Fruit fly (Drosophila melanogaster) whole organism, embryonic: Measurements from ENCODE around the gene CG14439.

Experiments
- Abd-B ChIP-seq: fragments of 200-800 bp; sonication (Bioruptor generic); optimal IDR thresholded peaks from 2 replicates; lab custom pipeline; 2018; ENCODE audit warnings: missing biosample characterization, mild to moderate bottlenecking, missing genetic modification characterization, moderate library complexity
- Asciz ChIP-seq: fragments of 200-800 bp; sonication (Bioruptor generic); optimal IDR thresholded peaks from 2 replicates; lab custom pipeline; 2017; ENCODE audit warnings: missing biosample characterization, mild to moderate bottlenecking, missing genetic modification characterization, missing genetic modification reagents
- BEAF-32 ChIP-seq: fragments of 200-800 bp; sonication (Bioruptor generic); optimal IDR thresholded peaks from 3 replicates; lab custom pipeline; 2017; ENCODE audit warnings: missing biosample characterization, missing genetic modification characterization, mild to moderate bottlenecking, moderate library complexity, missing genetic modification reagents
- Bgb ChIP-seq: fragments of 200-800 bp; sonication (Bioruptor generic); IDR thresholded peaks from 2 replicates; pipeline ENCODE4 v1.3.6; 2022; ENCODE audit warnings: missing biosample characterization, missing genetic modification characterization; ENCODE audit not compliant: partially characterized antibody
- C15 ChIP-seq: fragments of 200-800 bp; sonication (Bioruptor generic); IDR thresholded peaks from 3 replicates; pipeline ENCODE4 v1.3.6; 2022; ENCODE audit warnings: missing biosample characterization, missing genetic modification characterization
- CG11560 ChIP-seq: fragments of 200-800 bp; sonication (Bioruptor generic); IDR thresholded peaks from 3 replicates; pipeline ENCODE4 v1.3.6; 2022; ENCODE audit warnings: missing biosample characterization, missing genetic modification characterization
- CG1233 ChIP-seq: fragments of 200-800 bp; sonication (Bioruptor generic); optimal IDR thresholded peaks from 4 replicates; lab custom pipeline; 2018; ENCODE audit warnings: missing biosample characterization, mild to moderate bottlenecking, missing genetic modification characterization
- CG12769 ChIP-seq: fragments of 200-800 bp; sonication (Bioruptor generic); optimal IDR thresholded peaks from 2 replicates; lab custom pipeline; 2019; ENCODE audit warnings: missing biosample characterization, mild to moderate bottlenecking, missing genetic modification characterization, moderate library complexity
- CG16779 ChIP-seq: fragments of 200-800 bp; sonication (Bioruptor generic); IDR thresholded peaks from 2 replicates; pipeline ENCODE4 v1.3.6; 2022; ENCODE audit warnings: missing biosample characterization, missing genetic modification characterization
- CG17385 ChIP-seq: fragments of 200-800 bp; sonication (Bioruptor generic); optimal IDR thresholded peaks from 3 replicates; lab custom pipeline; 2018; ENCODE audit warnings: missing biosample characterization, mild to moderate bottlenecking, missing genetic modification characterization
- CG2129 ChIP-seq: fragments of 200-800 bp; sonication (Bioruptor generic); IDR thresholded peaks from 2 replicates; pipeline ENCODE4 v1.3.6; 2022; ENCODE audit warnings: missing biosample characterization, missing genetic modification characterization; ENCODE audit not compliant: partially characterized antibody
- CG32767 ChIP-seq: fragments of 200-800 bp; sonication (Bioruptor generic); IDR thresholded peaks from 2 replicates; pipeline ENCODE4 v1.3.6; 2022; ENCODE audit warnings: missing biosample characterization, missing genetic modification characterization
- CG6175 ChIP-seq: fragments of 200-800 bp; sonication (Bioruptor generic); IDR thresholded peaks from 3 replicates; pipeline ENCODE4 v1.3.6; 2022; ENCODE audit warnings: missing biosample characterization, missing genetic modification characterization
- CG8478 ChIP-seq: fragments of >200 bp; optimal IDR thresholded peaks from 2 replicates; lab custom pipeline; 2018
- Camta ChIP-seq: fragments of 200-800 bp; sonication (Bioruptor generic); optimal IDR thresholded peaks from 2 replicates; lab custom pipeline; 2016; ENCODE audit warnings: missing biosample characterization, missing genetic modification characterization
- Dip3 ChIP-seq: fragments of 200-800 bp; sonication (Bioruptor generic); optimal IDR thresholded peaks from 3 replicates; lab custom pipeline; 2016; ENCODE audit warnings: missing biosample characterization, missing genetic modification characterization
- Dp ChIP-seq: fragments of 200-800 bp; sonication (Bioruptor generic); optimal IDR thresholded peaks from 2 replicates; lab custom pipeline; 2018; ENCODE audit warnings: missing biosample characterization, mild to moderate bottlenecking, missing genetic modification characterization, moderate library complexity
- Dref ChIP-seq: fragments of 200-800 bp; sonication (Bioruptor generic); IDR thresholded peaks from 2 replicates; pipeline ENCODE4 v1.3.6; 2022; ENCODE audit warnings: missing biosample characterization, missing genetic modification characterization
- Ets97D ChIP-seq: fragments of 200-800 bp; sonication (Bioruptor generic); optimal IDR thresholded peaks from 3 replicates; lab custom pipeline; 2016; ENCODE audit warnings: missing biosample characterization, missing genetic modification characterization
- Gug ChIP-seq: fragments of 200-800 bp; sonication (Bioruptor generic); IDR thresholded peaks from 4 replicates; pipeline ENCODE4 v1.3.6; 2022; ENCODE audit warnings: missing biosample characterization, missing genetic modification characterization
- HLH54F ChIP-seq: fragments of 200-800 bp; sonication (Bioruptor generic); optimal IDR thresholded peaks from 3 replicates; lab custom pipeline; 2016; ENCODE audit warnings: missing biosample characterization, missing genetic modification characterization
- MBD-R2 ChIP-seq: fragments of 200-800 bp; sonication (Bioruptor generic); IDR thresholded peaks from 2 replicates; pipeline ENCODE4 v1.3.6; 2022; ENCODE audit warnings: missing biosample characterization, missing genetic modification characterization
- Rx ChIP-seq: fragments of 200-800 bp; sonication (Bioruptor generic); IDR thresholded peaks from 2 replicates; pipeline ENCODE4 v1.3.6; 2022; ENCODE audit warnings: missing biosample characterization, missing genetic modification characterization
- Scr ChIP-seq: fragments of 200-800 bp; sonication (Bioruptor generic); IDR thresholded peaks from 2 replicates; pipeline ENCODE4 v1.3.6; 2022; ENCODE audit warnings: missing biosample characterization, missing genetic modification characterization; ENCODE audit not compliant: partially characterized antibody
- Sox102F ChIP-seq: fragments of 200-800 bp; sonication (Bioruptor generic); optimal IDR thresholded peaks from 2 replicates; lab custom pipeline; 2018; ENCODE audit warnings: missing biosample characterization, mild to moderate bottlenecking, missing genetic modification characterization, moderate library complexity
- Trl ChIP-seq, 3 experiments: fragments of >200 bp in 2 of 3; fragments of 200-800 bp in 1 of 3; sonication (Bioruptor generic) in 1 of 3; optimal IDR thresholded peaks; 2 replicates in 1 of 3; 3 replicates in 2 of 3; lab custom pipeline; 2016 to 2017; ENCODE audit warnings: missing biosample characterization in 1 of 3, missing genetic modification characterization in 1 of 3
- Xrp1 ChIP-seq: fragments of 200-800 bp; sonication (Bioruptor generic); IDR thresholded peaks from 2 replicates; pipeline ENCODE4 v1.3.6; 2022; ENCODE audit warnings: missing biosample characterization, missing genetic modification characterization
- aop ChIP-seq: fragments of 200-800 bp; sonication (Bioruptor generic); IDR thresholded peaks from 2 replicates; pipeline ENCODE4 v1.3.6; 2022; ENCODE audit warnings: missing biosample characterization, missing genetic modification characterization
- chif ChIP-seq, 2 experiments: fragments of 200-800 bp; sonication (Bioruptor generic); optimal IDR thresholded peaks; 3 replicates each; lab custom pipeline; 2016; ENCODE audit warnings: missing biosample characterization in 2 of 2, missing genetic modification characterization in 2 of 2
- ci ChIP-seq: fragments of 200-800 bp; sonication (Bioruptor generic); IDR thresholded peaks from 3 replicates; pipeline ENCODE4 v1.3.6; 2022; ENCODE audit warnings: missing biosample characterization, missing genetic modification characterization
- crp ChIP-seq, 2 experiments: fragments of 200-800 bp; sonication (Bioruptor generic); optimal IDR thresholded peaks; 2 replicates in 1 of 2; 3 replicates in 1 of 2; lab custom pipeline; 2017; ENCODE audit warnings: missing biosample characterization in 2 of 2, missing genetic modification characterization in 2 of 2, mild to moderate bottlenecking in 1 of 2, moderate library complexity in 1 of 2
- dimm ChIP-seq: fragments of 200-800 bp; sonication (Bioruptor generic); IDR thresholded peaks from 2 replicates; pipeline ENCODE4 v1.3.6; 2022; ENCODE audit warnings: missing biosample characterization, missing genetic modification characterization
- emc ChIP-seq: fragments of 200-800 bp; sonication (Bioruptor generic); optimal IDR thresholded peaks from 2 replicates; lab custom pipeline; 2016; ENCODE audit warnings: missing biosample characterization, missing genetic modification characterization
- eyg ChIP-seq: fragments of 200-800 bp; sonication (Bioruptor generic); optimal IDR thresholded peaks from 3 replicates; lab custom pipeline; 2016; ENCODE audit warnings: missing biosample characterization, missing genetic modification characterization
- hb ChIP-seq: fragments of 200-800 bp; sonication (Bioruptor generic); IDR thresholded peaks from 3 replicates; pipeline ENCODE4 v1.3.6; 2022; ENCODE audit warnings: missing biosample characterization, missing genetic modification characterization; ENCODE audit not compliant: partially characterized antibody
- ken ChIP-seq: fragments of 200-800 bp; sonication (Bioruptor generic); IDR thresholded peaks from 3 replicates; pipeline ENCODE4 v1.3.6; 2022; ENCODE audit warnings: missing biosample characterization, missing genetic modification characterization
- oc ChIP-seq: fragments of 200-800 bp; sonication (Bioruptor generic); optimal IDR thresholded peaks from 2 replicates; lab custom pipeline; 2018; ENCODE audit warnings: missing biosample characterization, mild to moderate bottlenecking, missing genetic modification characterization, moderate library complexity
- onecut ChIP-seq: fragments of 200-800 bp; sonication (Bioruptor generic); IDR thresholded peaks from 2 replicates; pipeline ENCODE4 v1.3.6; 2022; ENCODE audit warnings: missing biosample characterization, missing genetic modification characterization
- sc ChIP-seq, 3 experiments: fragments of >200 bp in 2 of 3; fragments of 200-800 bp in 1 of 3; sonication (Bioruptor generic) in 1 of 3; optimal IDR thresholded peaks; 2 replicates in 2 of 3; 3 replicates in 1 of 3; lab custom pipeline; 2017; ENCODE audit warnings: mild to moderate bottlenecking in 1 of 3, missing biosample characterization in 1 of 3, missing genetic modification characterization in 1 of 3, missing genetic modification reagents in 1 of 3
- sug ChIP-seq: fragments of 200-800 bp; optimal IDR thresholded peaks from 2 replicates; lab custom pipeline; 2019; ENCODE audit warnings: missing biosample characterization, mild to moderate bottlenecking, missing genetic modification characterization, moderate library complexity
- tna ChIP-seq: fragments of 200-800 bp; sonication (Bioruptor generic); IDR thresholded peaks from 2 replicates; pipeline ENCODE4 v1.3.6; 2022; ENCODE audit warnings: missing biosample characterization, missing genetic modification characterization; ENCODE audit not compliant: partially characterized antibody
- trem ChIP-seq: fragments of 200-800 bp; optimal IDR thresholded peaks from 3 replicates; lab custom pipeline; 2019; ENCODE audit warnings: missing biosample characterization, mild to moderate bottlenecking, missing genetic modification characterization, moderate library complexity
- trh ChIP-seq: fragments of 200-800 bp; sonication (Bioruptor generic); optimal IDR thresholded peaks from 2 replicates; lab custom pipeline; 2016; ENCODE audit warnings: missing biosample characterization, missing genetic modification characterization
- twi ChIP-seq: fragments of 200-800 bp; optimal IDR thresholded peaks from 2 replicates; lab custom pipeline; 2019; ENCODE audit warnings: missing biosample characterization, mild to moderate bottlenecking, missing genetic modification characterization, moderate library complexity
- tx ChIP-seq: fragments of 200-800 bp; sonication (Bioruptor generic); optimal IDR thresholded peaks from 2 replicates; lab custom pipeline; 2016; ENCODE audit warnings: missing biosample characterization, missing genetic modification characterization
- wdn ChIP-seq: fragments of 200-800 bp; sonication (Bioruptor generic); IDR thresholded peaks from 2 replicates; pipeline ENCODE4 v1.3.6; 2022; ENCODE audit warnings: missing biosample characterization, missing genetic modification characterization
- wek ChIP-seq: fragments of 200-800 bp; sonication (Bioruptor generic); optimal IDR thresholded peaks from 3 replicates; lab custom pipeline; 2018; ENCODE audit warnings: missing biosample characterization, mild to moderate bottlenecking, missing genetic modification characterization, moderate library complexity
- zen2 ChIP-seq: fragments of 200-800 bp; sonication (Bioruptor generic); IDR thresholded peaks from 3 replicates; pipeline ENCODE4 v1.3.6; 2022; ENCODE audit warnings: missing biosample characterization, missing genetic modification characterization; ENCODE audit not compliant: partially characterized antibody

The CG14439 gene

dm6 chrX:6759184-6759965, 12.0 kb downstream of the CG14439 start (continued):
- TF ChIP-seq CG8478 (lab: Kevin White, UChicago) (peak; percentile 77), HLH54F (peak; percentile 31), crp (GFP tag; optimal IDR thresholded peaks at IDR 0.05; lab: Kevin White, UChicago) (peak in 1 of 2 experiments; percentile 33), Dp (GFP tag; lab: Kevin White, UChicago) (peak; percentile 27), twi (tag; lab: Kevin White, UChicago) (peak; percentile 30), trem (tag; lab: Kevin White, UChicago) (peak; percentile 57), Trl (optimal IDR thresholded peaks at IDR 0.05; lab: Kevin White, UChicago) (no peak), Trl (GFP tag; optimal IDR thresholded peaks at IDR 0.05; lab: Kevin White, UChicago) (peak; percentile 13), Bgb (peak; percentile 75), onecut (GFP tag; lab: Robert Waterston, UW) (peak; percentile 96), CG6175 (GFP tag; lab: Robert Waterston, UW) (no peak), Ets97D (peak; percentile 16), Dref (GFP tag; lab: Robert Waterston, UW) (peak; percentile 61), Dip3 (no peak), CG2129 (peak; percentile 70), CG32767 (GFP tag; lab: Robert Waterston, UW) (no peak), Scr (GFP tag; lab: Robert Waterston, UW) (peak; percentile 83), ken (GFP tag; lab: Robert Waterston, UW) (no peak), BEAF-32 (peak; percentile 75), MBD-R2 (GFP tag; lab: Robert Waterston, UW) (peak; percentile 44)

dm6 chrX:6770924-6771323, 23.6 kb downstream of the CG14439 start, which contains the start of gene Coq7:
Gene Coq7 (plus strand): TSS chrX:6771225.
- TF ChIP-seq wek (GFP tag; lab: Kevin White, UChicago) (peak; percentile 44), ken (GFP tag; lab: Robert Waterston, UW) (peak; percentile 92), sc (optimal IDR thresholded peaks at IDR 0.05; lab: Kevin White, UChicago) (no peak), sc (GFP tag; optimal IDR thresholded peaks at IDR 0.05; lab: Kevin White, UChicago) (no peak), aop (GFP tag; lab: Robert Waterston, UW) (peak; percentile 70), tna (GFP tag; lab: Robert Waterston, UW) (peak; percentile 93), Gug (GFP tag; lab: Robert Waterston, UW) (peak; percentile 94), oc (tag; lab: Kevin White, UChicago) (no peak), Rx (GFP tag; lab: Robert Waterston, UW) (peak; percentile 89), Sox102F (GFP tag; lab: Kevin White, UChicago) (peak; percentile 89), CG11560 (tag; lab: Robert Waterston, UW) (peak; percentile 81), ci (GFP tag; lab: Robert Waterston, UW) (peak; percentile 95), Abd-B (GFP tag; lab: Kevin White, UChicago) (peak; percentile 80), sug (no peak), Xrp1 (peak; percentile 92), hb (peak; percentile 95), Camta (peak; percentile 52), CG17385 (GFP tag; lab: Kevin White, UChicago) (peak; percentile 76), chif (GFP tag; optimal IDR thresholded peaks at IDR 0.05; lab: Kevin White, UChicago) (peak; percentile 37 to 57), zen2 (GFP tag; lab: Robert Waterston, UW) (peak; percentile 97), C15 (GFP tag; lab: Robert Waterston, UW) (peak; percentile 62; the same call in 1 of the 3 replicates), wdn (GFP tag; lab: Robert Waterston, UW) (peak; percentile 76), CG12769 (tag; lab: Kevin White, UChicago) (no peak), dimm (GFP tag; lab: Robert Waterston, UW) (0 out of 2 replicates have a peak, but pooled peaks have one; percentile 21), Dref (GFP tag; lab: Robert Waterston, UW) (peak; percentile 60), Asciz (GFP tag; lab: Kevin White, UChicago) (peak; percentile 48), trh (GFP tag; lab: Kevin White, UChicago) (peak; percentile 58), eyg (GFP tag; lab: Kevin White, UChicago) (no peak), CG1233 (GFP tag; lab: Kevin White, UChicago) (no peak), tx (GFP tag; lab: Kevin White, UChicago) (no peak), emc (GFP tag; lab: Kevin White, UChicago) (no peak), CG16779 (GFP tag; lab: Robert Waterston, UW) (peak; percentile 58; the same call in 1 of the 2 replicates)
